Worm (Caenorhabditis elegans): Measurements from ENCODE around the gene far-1.

far-1 gene

DNA sequence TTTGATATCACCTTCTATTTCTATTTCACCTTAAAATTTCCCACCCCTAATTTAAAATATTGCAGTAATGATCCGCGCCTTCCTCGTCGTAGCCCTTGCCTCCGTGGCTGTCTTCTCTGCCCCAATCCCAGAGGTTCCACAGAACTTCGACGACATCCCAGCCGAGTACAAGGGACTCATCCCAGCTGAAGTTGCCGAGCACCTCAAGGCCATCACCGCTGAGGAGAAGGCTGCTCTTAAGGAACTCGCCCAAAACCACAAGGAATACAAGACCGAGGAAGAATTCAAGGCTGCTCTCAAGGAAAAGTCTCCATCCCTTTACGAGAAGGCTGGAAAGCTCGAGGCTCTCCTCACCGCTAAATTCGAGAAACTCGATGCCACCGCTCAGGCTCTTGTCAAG is 784 bp upstream of the far-1 start, which contains the start of gene far-2:
Gene far-2, plus strand, starts transcription at position 66 of the 400 bp plus-strand sequence.
- TF ChIP-seq eyg-1 (tag; optimal IDR thresholded peaks at IDR 0.05) (no peak), hlh-8 (tag; optimal IDR thresholded peaks at IDR 0.05) (no peak), ceh-9 (tag; optimal IDR thresholded peaks at IDR 0.05) (no peak), hlh-30 (tag; optimal IDR thresholded peaks at IDR 0.05; ENCODE audit: insufficient read depth) (no peak), pha-4 (tag; optimal IDR thresholded peaks at IDR 0.05) (no peak), hlh-13 (GFP tag; optimal IDR thresholded peaks at IDR 0.05) (no peak), ceh-30 (tag; optimal IDR thresholded peaks at IDR 0.05) (no peak), sox-4 (tag; optimal IDR thresholded peaks at IDR 0.05) (no peak), K02D7.2 (tag; optimal IDR thresholded peaks at IDR 0.05) (no peak), fax-1 (tag; optimal IDR thresholded peaks at IDR 0.05) (no peak), Y22D7AL.16 (tag; optimal IDR thresholded peaks at IDR 0.05) (no peak), ref-2 (tag; optimal IDR thresholded peaks at IDR 0.05) (no peak), unc-3 (GFP tag; conservative IDR thresholded peaks at IDR 0.05) (no peak), unc-3 (tag; optimal IDR thresholded peaks at IDR 0.05) (no peak), pqm-1 (tag; optimal IDR thresholded peaks at IDR 0.05) (no peak), ceh-31 (tag; optimal IDR thresholded peaks at IDR 0.05) (no peak), hlh-15 (tag; optimal IDR thresholded peaks at IDR 0.05) (no peak), ceh-24 (tag; optimal IDR thresholded peaks at IDR 0.05) (no peak), rnt-1 (tag; optimal IDR thresholded peaks at IDR 0.05) (no peak)

DNA sequence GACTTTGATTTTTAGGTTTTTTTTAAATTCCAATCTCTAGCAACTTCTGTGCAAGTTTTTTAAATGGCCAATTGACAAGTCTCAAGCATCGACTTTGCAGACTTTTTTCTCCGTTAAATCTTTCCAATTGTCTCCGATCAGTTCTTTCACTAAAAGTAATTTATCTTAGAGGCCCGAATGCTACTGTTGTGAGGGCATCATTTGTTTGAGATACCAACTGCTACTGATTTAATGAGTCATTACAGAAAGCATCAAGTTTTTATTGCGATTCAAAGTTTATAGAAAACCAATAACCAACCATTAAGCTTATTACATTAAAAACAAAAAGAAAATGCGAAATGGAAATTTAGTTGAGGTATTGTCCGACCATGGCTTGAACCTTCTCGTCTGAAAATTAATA is 852 bp downstream of the far-1 start:
- no peak for TF ChIP-seq unc-3 (GFP tag; conservative IDR thresholded peaks at IDR 0.05)
- no peak for TF ChIP-seq unc-3 (tag; optimal IDR thresholded peaks at IDR 0.05)
- peak; percentile 44 for TF ChIP-seq ama-1 (optimal IDR thresholded peaks at IDR 0.05)
- peak; percentile 18 for TF ChIP-seq rnt-1 (tag; optimal IDR thresholded peaks at IDR 0.05)

DNA sequence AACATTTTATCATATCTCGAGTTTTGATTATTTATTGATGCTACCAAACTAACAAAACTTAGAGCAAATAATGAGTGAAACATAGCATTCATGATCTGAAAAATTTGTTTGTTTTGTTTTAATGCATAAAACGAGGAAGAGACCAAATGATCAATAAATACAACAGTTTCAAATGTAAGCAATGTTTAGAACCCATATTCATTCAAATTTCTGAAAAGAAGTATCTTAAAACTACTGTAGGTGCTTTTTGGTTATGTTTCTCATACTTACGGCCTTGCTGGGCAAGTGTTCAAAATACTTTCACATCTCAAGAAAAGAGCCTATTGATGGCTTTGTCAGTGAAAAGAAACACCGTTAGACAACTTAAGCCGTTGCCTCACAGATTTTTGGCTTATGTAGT is 3.3 kb downstream of the far-1 start, which contains the start of gene F02A9.1:
Gene F02A9.1, minus strand, starts transcription at position 101 of the 400 bp plus-strand sequence.
- TF ChIP-seq sdc-2 (tag; optimal IDR thresholded peaks at IDR 0.05) (no peak), ceh-34 (tag; optimal IDR thresholded peaks at IDR 0.05) (no peak), hlh-13 (GFP tag; optimal IDR thresholded peaks at IDR 0.05) (no peak), T23F11.4 (GFP tag; optimal IDR thresholded peaks at IDR 0.05) (no peak), ceh-18 (tag; optimal IDR thresholded peaks at IDR 0.05) (no peak), odd-2 (tag; optimal IDR thresholded peaks at IDR 0.05) (no peak), pha-4 (tag; optimal IDR thresholded peaks at IDR 0.05) (no peak)

DNA sequence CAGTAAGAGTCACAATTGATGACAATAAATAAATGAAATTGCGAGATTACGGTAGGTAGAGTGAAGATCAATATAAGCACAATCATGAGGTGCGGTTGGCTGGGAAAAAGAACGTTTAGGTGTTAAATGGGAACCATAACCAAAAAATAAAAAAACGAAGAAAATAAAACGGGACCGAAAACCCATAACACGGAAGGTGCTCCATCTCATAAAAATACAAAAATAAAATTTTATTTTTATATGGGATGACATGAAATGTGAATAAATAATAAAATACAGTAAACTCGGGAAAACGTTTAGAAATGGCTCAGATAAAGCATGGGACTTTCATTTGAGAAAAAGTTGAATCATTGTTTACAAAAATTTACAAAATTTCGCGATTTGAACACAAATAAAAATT is 5.4 kb downstream of the far-1 start, which contains the start of gene F02A9.7:
Gene F02A9.7, minus strand, starts transcription at position 101 of the 400 bp plus-strand sequence.
- TF ChIP-seq ceh-34 (tag; optimal IDR thresholded peaks at IDR 0.05) (no peak), C38D4.7 (GFP tag; optimal IDR thresholded peaks at IDR 0.05) (no peak), ttx-3 (tag; optimal IDR thresholded peaks at IDR 0.05) (no peak), ceh-24 (tag; optimal IDR thresholded peaks at IDR 0.05) (no peak), odd-2 (tag; optimal IDR thresholded peaks at IDR 0.05) (no peak), pha-2 (tag; optimal IDR thresholded peaks at IDR 0.05) (no peak), Y22D7AL.16 (tag; optimal IDR thresholded peaks at IDR 0.05) (no peak), unc-3 (GFP tag; conservative IDR thresholded peaks at IDR 0.05) (no peak), unc-3 (tag; optimal IDR thresholded peaks at IDR 0.05) (no peak), pros-1 (tag; optimal IDR thresholded peaks at IDR 0.05) (no peak), unc-86 (tag; optimal IDR thresholded peaks at IDR 0.05) (no peak), hlh-6 (tag; optimal IDR thresholded peaks at IDR 0.05) (no peak), K02D7.2 (tag; optimal IDR thresholded peaks at IDR 0.05) (no peak), npax-4 (tag; optimal IDR thresholded peaks at IDR 0.05) (no peak), nhr-232 (tag; optimal IDR thresholded peaks at IDR 0.05) (no peak)

DNA sequence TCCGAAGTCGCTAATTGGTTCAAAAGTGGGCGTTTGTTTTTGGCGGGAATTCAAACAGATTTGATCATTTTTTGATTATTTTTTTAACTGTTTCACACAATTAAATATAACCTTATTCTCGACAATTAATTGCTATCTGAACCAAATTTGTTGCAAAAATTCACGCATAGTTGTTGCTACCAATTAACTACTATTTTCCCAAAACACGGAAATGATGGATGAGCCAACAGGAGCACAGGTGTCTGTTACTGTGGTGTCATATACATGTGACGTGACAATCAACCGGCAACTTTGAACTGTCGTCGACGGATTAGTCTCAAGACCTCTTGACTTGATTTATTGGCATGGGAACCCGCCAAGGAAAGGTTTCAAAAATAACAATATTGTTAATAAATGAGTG is 8.3 kb downstream of the far-1 start:
- TF ChIP-seq unc-86 (tag; optimal IDR thresholded peaks at IDR 0.05), result no peak
- no peak for TF ChIP-seq sox-2 (GFP tag; IDR thresholded peaks at IDR 0.05)
- no peak for TF ChIP-seq hlh-6 (tag; optimal IDR thresholded peaks at IDR 0.05)
- no peak for TF ChIP-seq tbx-2 (tag; optimal IDR thresholded peaks at IDR 0.05)
- no peak for TF ChIP-seq Y22D7AL.16 (tag; optimal IDR thresholded peaks at IDR 0.05)
- no peak for TF ChIP-seq F13H6.1 (tag; optimal IDR thresholded peaks at IDR 0.05)
- TF ChIP-seq zip-5 (tag; optimal IDR thresholded peaks at IDR 0.05), result no peak
- TF ChIP-seq nhr-232 (tag; optimal IDR thresholded peaks at IDR 0.05), result no peak
- TF ChIP-seq gmeb-2 (tag; optimal IDR thresholded peaks at IDR 0.05), result no peak
- TF ChIP-seq ama-1 (optimal IDR thresholded peaks at IDR 0.05), result no peak
- no peak for TF ChIP-seq K02D7.2 (tag; optimal IDR thresholded peaks at IDR 0.05)
- TF ChIP-seq nhr-11 (tag; optimal IDR thresholded peaks at IDR 0.05), result no peak
- no peak for TF ChIP-seq sox-4 (tag; optimal IDR thresholded peaks at IDR 0.05)
- no peak for TF ChIP-seq sdc-2 (tag; optimal IDR thresholded peaks at IDR 0.05)
- TF ChIP-seq pag-3 (tag; optimal IDR thresholded peaks at IDR 0.05; ENCODE audit: borderline replicate concordance), result no peak
- TF ChIP-seq elt-4 (tag; optimal IDR thresholded peaks at IDR 0.05), result no peak
- TF ChIP-seq eyg-1 (tag; optimal IDR thresholded peaks at IDR 0.05), result no peak
- no peak for TF ChIP-seq pha-2 (tag; optimal IDR thresholded peaks at IDR 0.05)
